Fruit fly (Drosophila melanogaster) whole organism, prepupa: ENCODE results near the gene CG32099.

Experiments used
- CG11762 ChIP-seq: fragments of 200-800 bp; sonication (Bioruptor generic); optimal IDR thresholded peaks from 3 replicates; lab custom pipeline; 2016; ENCODE audit warnings: missing biosample characterization, missing genetic modification characterization; ENCODE audit not compliant: insufficient read depth
- CG15336 ChIP-seq: fragments of 200-800 bp; sonication (Bioruptor generic); IDR thresholded peaks from 2 replicates; pipeline ENCODE4 v1.3.6; 2022; ENCODE audit warnings: missing biosample characterization, missing genetic modification characterization
- CG16779 ChIP-seq: fragments of 200-800 bp; sonication (Bioruptor generic); optimal IDR thresholded peaks from 3 replicates; lab custom pipeline; 2017; ENCODE audit warnings: missing biosample characterization, mild to moderate bottlenecking, missing genetic modification characterization
- CG6854 ChIP-seq: fragments of 200-800 bp; sonication (Bioruptor generic); optimal IDR thresholded peaks from 2 replicates; lab custom pipeline; 2017; ENCODE audit warnings: missing biosample characterization, mild to moderate bottlenecking, missing genetic modification characterization
- CG8119 ChIP-seq: fragments of 200-800 bp; sonication (Bioruptor generic); IDR thresholded peaks from 3 replicates; pipeline ENCODE4 v1.3.6; 2022; ENCODE audit warnings: missing biosample characterization, missing genetic modification characterization
- Smox ChIP-seq: fragments of 200-800 bp; sonication (Bioruptor generic); optimal IDR thresholded peaks from 3 replicates; lab custom pipeline; 2016; ENCODE audit warnings: missing biosample characterization, missing genetic modification characterization
- lz ChIP-seq: fragments of 200-800 bp; sonication (Bioruptor generic); optimal IDR thresholded peaks from 3 replicates; lab custom pipeline; 2016; ENCODE audit warnings: missing biosample characterization, missing genetic modification characterization

DNA sequence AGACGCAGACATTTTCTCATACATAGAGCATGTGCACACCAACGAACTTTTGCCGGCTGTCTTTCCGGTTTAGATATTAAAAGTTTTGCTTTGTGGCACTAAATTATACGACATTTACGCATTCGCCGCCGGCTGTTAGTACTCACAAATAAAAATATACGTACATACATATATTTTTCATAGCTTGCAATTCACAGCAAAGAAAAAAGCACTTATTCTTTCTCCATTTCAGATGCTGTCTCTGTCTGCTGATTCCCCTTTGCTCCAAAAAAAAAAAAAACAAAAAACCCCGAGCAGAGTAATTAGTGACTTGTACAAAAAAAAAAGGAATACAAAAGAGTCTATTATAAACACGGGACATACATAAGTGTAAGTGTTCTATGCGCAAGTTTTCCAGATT lies 28.2 kb downstream of the CG32099 start, which contains the start of gene CAH2:
- TF ChIP-seq CG8119 (GFP tag; lab: Robert Waterston, UW) (no peak), CG15336 (no peak), Smox (GFP tag; lab: Kevin White, UChicago) (no peak), lz (no peak), CG6854 (GFP tag; lab: Kevin White, UChicago) (no peak), CG16779 (tag; lab: Kevin White, UChicago) (no peak), CG11762 (GFP tag; lab: Kevin White, UChicago) (no peak)
